Worm (Caenorhabditis elegans): Measurements from ENCODE around the gene F19G12.3.

ce11 chrX:1438925-1439324 is 14.3 kb downstream of the F19G12.3 start:
- TF ChIP-seq egl-27 (tag; optimal IDR thresholded peaks at IDR 0.05) (no peak), nhr-237 (tag; optimal IDR thresholded peaks at IDR 0.05) (no peak), zag-1 (tag; optimal IDR thresholded peaks at IDR 0.05) (no peak), ama-1 (optimal IDR thresholded peaks at IDR 0.05) (no peak), lin-39 (tag; optimal IDR thresholded peaks at IDR 0.05) (no peak), unc-39 (tag; optimal IDR thresholded peaks at IDR 0.05) (no peak), nhr-77 (tag; optimal IDR thresholded peaks at IDR 0.05) (no peak), dmd-4 (tag; optimal IDR thresholded peaks at IDR 0.05) (no peak), C34F6.9 (tag; optimal IDR thresholded peaks at IDR 0.05) (peak; percentile 13), aly-2 (tag; optimal IDR thresholded peaks at IDR 0.05) (no peak), Y55F3AM.14 (GFP tag; optimal IDR thresholded peaks at IDR 0.05) (no peak)

Measured in whole organism, L2 larva.